Fruit fly (Drosophila melanogaster): ENCODE results near the gene NTPase.

Gene NTPase

DNA sequence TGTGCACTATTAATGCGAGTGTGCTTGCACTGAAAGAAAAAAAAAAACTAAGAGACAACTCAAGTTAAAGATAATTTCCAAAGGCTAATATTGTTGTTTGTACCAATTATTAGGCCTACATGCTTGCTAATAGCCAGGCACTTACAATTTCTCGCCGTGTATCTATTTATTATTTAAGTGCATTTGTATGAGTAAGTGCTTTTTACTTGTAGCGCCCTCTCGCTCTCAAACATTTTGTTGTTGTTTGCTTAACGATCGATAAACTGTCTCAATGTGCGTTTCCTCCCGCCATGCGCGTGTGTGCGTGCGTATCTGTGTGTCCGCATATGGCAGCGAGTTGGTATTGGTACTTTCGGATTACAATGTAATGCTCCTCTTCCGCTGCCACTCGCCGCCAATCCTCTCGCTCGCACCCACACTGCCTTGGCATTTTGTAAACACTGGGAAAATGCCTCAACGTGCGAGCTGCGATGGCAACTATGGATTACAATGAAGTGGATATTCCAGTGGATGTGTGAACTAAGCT is 11.4 kb upstream of the NTPase start (continued):
- no peak for TF ChIP-seq MESR4 (GFP tag; optimal IDR thresholded peaks at IDR 0.05)
- peak; percentile 70 for TF ChIP-seq NFAT (GFP tag; IDR thresholded peaks at IDR 0.05)
- peak; percentile 65 for TF ChIP-seq org-1 (GFP tag; optimal IDR thresholded peaks at IDR 0.05)
- TF ChIP-seq CG2120 (GFP tag; optimal IDR thresholded peaks at IDR 0.05) = peak; percentile 78
- peak; percentile 79 for TF ChIP-seq Ada2b (GFP tag; IDR thresholded peaks at IDR 0.05)
- peak; percentile 70 for TF ChIP-seq Max (GFP tag; optimal IDR thresholded peaks at IDR 0.05)
- peak; percentile 77 for TF ChIP-seq Dad (GFP tag; optimal IDR thresholded peaks at IDR 0.05)
- TF ChIP-seq CG1233 (GFP tag; optimal IDR thresholded peaks at IDR 0.05) = peak; percentile 67
- peak; percentile 72 for TF ChIP-seq CG3065 (GFP tag; optimal IDR thresholded peaks at IDR 0.05)
- TF ChIP-seq Med (GFP tag) = peak; percentile 96
- peak; percentile 78 for TF ChIP-seq Awh (GFP tag; IDR thresholded peaks at IDR 0.05)
- TF ChIP-seq CG13894 (tag; optimal IDR thresholded peaks at IDR 0.05) = no peak
- no peak for TF ChIP-seq Poxn (GFP tag; IDR thresholded peaks at IDR 0.05)
- TF ChIP-seq YL-1 (GFP tag; optimal IDR thresholded peaks at IDR 0.05) = no peak
- TF ChIP-seq Xbp1 (GFP tag; optimal IDR thresholded peaks at IDR 0.05) = peak; percentile 89
- no peak for TF ChIP-seq prd (optimal IDR thresholded peaks at IDR 0.05)
- TF ChIP-seq prd (GFP tag; IDR thresholded peaks at IDR 0.05) = peak; percentile 86
- TF ChIP-seq CG10979 (tag; optimal IDR thresholded peaks at IDR 0.05) = peak; percentile 75
- no peak for TF ChIP-seq tap (tag; optimal IDR thresholded peaks at IDR 0.05)
- TF ChIP-seq fd64A (GFP tag; optimal IDR thresholded peaks at IDR 0.05) = peak; percentile 62
- peak; percentile 73 for TF ChIP-seq bcd (GFP tag; optimal IDR thresholded peaks at IDR 0.05)
- peak; percentile 77 for TF ChIP-seq CG11093 (GFP tag; IDR thresholded peaks at IDR 0.05)
- peak; percentile 80 for TF ChIP-seq sob (GFP tag; IDR thresholded peaks at IDR 0.05)
- peak; percentile 88 for TF ChIP-seq kni (GFP tag; optimal IDR thresholded peaks at IDR 0.05)
- no peak for TF ChIP-seq lbe (GFP tag; optimal IDR thresholded peaks at IDR 0.05)
- no peak for TF ChIP-seq fru (optimal IDR thresholded peaks at IDR 0.05)
- TF ChIP-seq MBD-R2 (GFP tag; IDR thresholded peaks at IDR 0.05) = peak; percentile 15; the same call in 1 of the 2 replicates
- peak; percentile 30 for TF ChIP-seq CG7987 (GFP tag; optimal IDR thresholded peaks at IDR 0.05)
- peak; percentile 86 for TF ChIP-seq lmd (GFP tag; IDR thresholded peaks at IDR 0.05)
- peak; percentile 64 for TF ChIP-seq emc (GFP tag; optimal IDR thresholded peaks at IDR 0.05)
- peak; percentile 75 for TF ChIP-seq CG11723 (GFP tag; optimal IDR thresholded peaks at IDR 0.05)
- peak in 1 of 3 experiments; percentile 67 for TF ChIP-seq lola (GFP tag; optimal IDR thresholded peaks at IDR 0.05)
- peak; percentile 90 for TF ChIP-seq CG17328 (GFP tag; IDR thresholded peaks at IDR 0.05)
- TF ChIP-seq ac (GFP tag; optimal IDR thresholded peaks at IDR 0.05) = peak; percentile 43
- TF ChIP-seq CG14014 (GFP tag; IDR thresholded peaks at IDR 0.05) = peak; percentile 64
- no peak for TF ChIP-seq nerfin-2 (GFP tag; IDR thresholded peaks at IDR 0.05; ENCODE audit: partially characterized antibody)
- TF ChIP-seq Pdp1 (GFP tag; optimal IDR thresholded peaks at IDR 0.05) = peak; percentile 86 to 89
- peak; percentile 94 for TF ChIP-seq cg (GFP tag; optimal IDR thresholded peaks at IDR 0.05)
- TF ChIP-seq caup (GFP tag; optimal IDR thresholded peaks at IDR 0.05; ENCODE audit: severe bottlenecking) = peak; percentile 70
- peak; percentile 86 for TF ChIP-seq CG6689 (GFP tag; IDR thresholded peaks at IDR 0.05)
- peak; percentile 97 for TF ChIP-seq Ets65A (GFP tag)
- TF ChIP-seq CG7786 (GFP tag; optimal IDR thresholded peaks at IDR 0.05) = peak; percentile 80
- TF ChIP-seq CG33213 (GFP tag; optimal IDR thresholded peaks at IDR 0.05) = peak; percentile 66
- no peak for TF ChIP-seq CG30020 (tag; optimal IDR thresholded peaks at IDR 0.05)
- 0 out of 2 replicates have a peak, but pooled peaks have one; percentile 23 for TF ChIP-seq klu (GFP tag; IDR thresholded peaks at IDR 0.05)
- TF ChIP-seq crol (GFP tag; IDR thresholded peaks at IDR 0.05) = peak; percentile 61
- TF ChIP-seq unc-4 (GFP tag; IDR thresholded peaks at IDR 0.05; ENCODE audit: partially characterized antibody) = no peak
- TF ChIP-seq chif (GFP tag; optimal IDR thresholded peaks at IDR 0.05) = peak; percentile 91
- no peak for TF ChIP-seq CG16813 (GFP tag; IDR thresholded peaks at IDR 0.05; ENCODE audit: partially characterized antibody)
- TF ChIP-seq CG17186 (GFP tag; optimal IDR thresholded peaks at IDR 0.05) = no peak
- peak; percentile 76 for TF ChIP-seq CG3407 (GFP tag; optimal IDR thresholded peaks at IDR 0.05)

Data from whole organism, embryonic.